Fruit fly (Drosophila melanogaster) whole organism, prepupa: ENCODE results near the gene ScsbetaA.

Experiments used
- Blimp-1 ChIP-seq: fragments of 200-800 bp; sonication (Bioruptor generic); optimal IDR thresholded peaks from 3 replicates; lab custom pipeline; 2017; ENCODE audit warnings: missing biosample characterization, missing genetic modification characterization, mild to moderate bottlenecking, moderate library complexity, missing genetic modification reagents
- CG10669 ChIP-seq: fragments of 200-800 bp; sonication (Bioruptor generic); optimal IDR thresholded peaks from 3 replicates; lab custom pipeline; 2018; ENCODE audit warnings: missing biosample characterization, mild to moderate bottlenecking, missing genetic modification characterization, moderate library complexity
- CG11294 ChIP-seq: fragments of 200-800 bp; sonication (Bioruptor generic); IDR thresholded peaks from 2 replicates; pipeline ENCODE4 v1.3.6; 2022; ENCODE audit warnings: missing biosample characterization, missing genetic modification characterization
- CG11762 ChIP-seq: fragments of 200-800 bp; sonication (Bioruptor generic); optimal IDR thresholded peaks from 3 replicates; lab custom pipeline; 2016; ENCODE audit warnings: missing biosample characterization, missing genetic modification characterization; ENCODE audit not compliant: insufficient read depth
- CG11902 ChIP-seq: fragments of 200-800 bp; sonication (Bioruptor generic); optimal IDR thresholded peaks from 3 replicates; lab custom pipeline; 2016; ENCODE audit warnings: missing biosample characterization, missing genetic modification characterization
- CG15336 ChIP-seq: fragments of 200-800 bp; sonication (Bioruptor generic); IDR thresholded peaks from 2 replicates; pipeline ENCODE4 v1.3.6; 2022; ENCODE audit warnings: missing biosample characterization, missing genetic modification characterization
- CG16779 ChIP-seq: fragments of 200-800 bp; sonication (Bioruptor generic); optimal IDR thresholded peaks from 3 replicates; lab custom pipeline; 2017; ENCODE audit warnings: missing biosample characterization, mild to moderate bottlenecking, missing genetic modification characterization
- CG31627 ChIP-seq: fragments of 200-800 bp; sonication (Bioruptor generic); optimal IDR thresholded peaks from 3 replicates; lab custom pipeline; 2016; ENCODE audit warnings: missing biosample characterization, missing genetic modification characterization
- CG32006 ChIP-seq: fragments of 200-800 bp; sonication (Bioruptor generic); optimal IDR thresholded peaks from 3 replicates; lab custom pipeline; 2017; ENCODE audit warnings: missing biosample characterization, mild to moderate bottlenecking, missing genetic modification characterization
- CG34406 ChIP-seq: fragments of 200-800 bp; sonication (Bioruptor generic); optimal IDR thresholded peaks from 3 replicates; lab custom pipeline; 2016; ENCODE audit warnings: missing biosample characterization, missing genetic modification characterization
- CG3919 ChIP-seq: fragments of 200-800 bp; sonication (Bioruptor generic); optimal IDR thresholded peaks from 3 replicates; lab custom pipeline; 2016; ENCODE audit warnings: missing biosample characterization, missing genetic modification characterization
- CG6276 ChIP-seq: fragments of 200-800 bp; sonication (Bioruptor generic); optimal IDR thresholded peaks from 2 replicates; lab custom pipeline; 2017; ENCODE audit warnings: missing biosample characterization, mild to moderate bottlenecking, missing genetic modification characterization
- CG6792 ChIP-seq: fragments of 200-800 bp; sonication (Bioruptor generic); optimal IDR thresholded peaks from 3 replicates; lab custom pipeline; 2016; ENCODE audit warnings: missing biosample characterization, missing genetic modification characterization
- CG6808 ChIP-seq: fragments of 200-800 bp; sonication (Bioruptor generic); optimal IDR thresholded peaks from 3 replicates; lab custom pipeline; 2017; ENCODE audit warnings: missing biosample characterization, missing genetic modification characterization, mild to moderate bottlenecking, moderate library complexity, missing genetic modification reagents
- CG6854 ChIP-seq: fragments of 200-800 bp; sonication (Bioruptor generic); optimal IDR thresholded peaks from 2 replicates; lab custom pipeline; 2017; ENCODE audit warnings: missing biosample characterization, mild to moderate bottlenecking, missing genetic modification characterization
- CG8119 ChIP-seq: fragments of 200-800 bp; sonication (Bioruptor generic); IDR thresholded peaks from 3 replicates; pipeline ENCODE4 v1.3.6; 2022; ENCODE audit warnings: missing biosample characterization, missing genetic modification characterization
- CG8319 ChIP-seq: fragments of 200-800 bp; sonication (Bioruptor generic); optimal IDR thresholded peaks from 3 replicates; lab custom pipeline; 2016; ENCODE audit warnings: missing biosample characterization, missing genetic modification characterization
- CG8632 ChIP-seq: fragments of 200-800 bp; sonication (Bioruptor generic); optimal IDR thresholded peaks from 3 replicates; lab custom pipeline; 2016; ENCODE audit warnings: missing biosample characterization, missing genetic modification characterization
- CG9139 ChIP-seq: fragments of 200-800 bp; sonication (Bioruptor generic); optimal IDR thresholded peaks from 3 replicates; lab custom pipeline; 2017; ENCODE audit warnings: missing biosample characterization, mild to moderate bottlenecking, missing genetic modification characterization
- Eip78C ChIP-seq: fragments of 200-800 bp; sonication (Bioruptor generic); peaks from one replicate; lab custom pipeline; 2016; ENCODE audit warnings: missing biosample characterization, missing genetic modification characterization
- Eip93F ChIP-seq: fragments of 200-800 bp; sonication (Bioruptor generic); optimal IDR thresholded peaks from 2 replicates; lab custom pipeline; 2016; ENCODE audit warnings: missing biosample characterization, mild to moderate bottlenecking, missing genetic modification characterization
- Ets96B ChIP-seq: fragments of 200-800 bp; optimal IDR thresholded peaks from 2 replicates; lab custom pipeline; 2019; ENCODE audit warnings: missing biosample characterization, mild to moderate bottlenecking, missing genetic modification characterization, moderate library complexity
- Hr38 ChIP-seq: sonication (Bioruptor generic); optimal IDR thresholded peaks from 2 replicates; lab custom pipeline; 2016; ENCODE audit warnings: missing biosample characterization, missing genetic modification characterization
- Hr39 ChIP-seq: fragments of 200-800 bp; sonication (Bioruptor generic); optimal IDR thresholded peaks from 2 replicates; lab custom pipeline; 2016; ENCODE audit warnings: missing biosample characterization, missing genetic modification characterization
- Hr4 ChIP-seq: fragments of 200-800 bp; sonication (Bioruptor generic); optimal IDR thresholded peaks from 3 replicates; lab custom pipeline; 2016; ENCODE audit warnings: missing biosample characterization, missing genetic modification characterization
- Lpt ChIP-seq: fragments of 200-800 bp; sonication (Bioruptor generic); optimal IDR thresholded peaks from 3 replicates; lab custom pipeline; 2016; ENCODE audit warnings: missing biosample characterization, missing genetic modification characterization
- Met ChIP-seq: fragments of 200-800 bp; sonication (Bioruptor generic); optimal IDR thresholded peaks from 3 replicates; lab custom pipeline; 2016; ENCODE audit warnings: missing biosample characterization, missing genetic modification characterization
- OdsH ChIP-seq: fragments of 200-800 bp; sonication (Bioruptor generic); optimal IDR thresholded peaks from 3 replicates; lab custom pipeline; 2016; ENCODE audit warnings: missing biosample characterization, missing genetic modification characterization
- Sox15 ChIP-seq: fragments of 200-800 bp; sonication (Bioruptor generic); optimal IDR thresholded peaks from 3 replicates; lab custom pipeline; 2016; ENCODE audit warnings: missing biosample characterization, missing genetic modification characterization
- achi ChIP-seq: fragments of 200-800 bp; sonication (Bioruptor generic); optimal IDR thresholded peaks from 3 replicates; lab custom pipeline; 2016; ENCODE audit warnings: missing biosample characterization, missing genetic modification characterization
- cyc ChIP-seq: fragments of 200-800 bp; sonication (Bioruptor generic); optimal IDR thresholded peaks from 3 replicates; lab custom pipeline; 2016; ENCODE audit warnings: missing biosample characterization, missing genetic modification characterization
- dac ChIP-seq: fragments of 200-800 bp; sonication (Bioruptor generic); optimal IDR thresholded peaks from 2 replicates; lab custom pipeline; 2017; ENCODE audit warnings: missing biosample characterization, mild to moderate bottlenecking, missing genetic modification characterization
- dsx ChIP-seq: fragments of 200-800 bp; optimal IDR thresholded peaks from 3 replicates; lab custom pipeline; 2019; ENCODE audit warnings: missing biosample characterization, mild to moderate bottlenecking, missing genetic modification characterization, moderate library complexity; ENCODE audit not compliant: poor library complexity, severe bottlenecking
- eg ChIP-seq: fragments of 200-800 bp; sonication (Bioruptor generic); IDR thresholded peaks from 3 replicates; pipeline ENCODE4 v1.3.6; 2022; ENCODE audit warnings: missing biosample characterization, missing genetic modification characterization
- esn ChIP-seq: fragments of 200-800 bp; sonication (Bioruptor generic); optimal IDR thresholded peaks from 2 replicates; lab custom pipeline; 2016; ENCODE audit warnings: missing biosample characterization, mild to moderate bottlenecking, missing genetic modification characterization, moderate library complexity
- fd59A ChIP-seq: fragments of 200-800 bp; sonication (Bioruptor generic); optimal IDR thresholded peaks from 2 replicates; lab custom pipeline; 2017; ENCODE audit warnings: missing biosample characterization, mild to moderate bottlenecking, missing genetic modification characterization, missing genetic modification reagents
- fd85E ChIP-seq: fragments of 200-800 bp; sonication (Bioruptor generic); optimal IDR thresholded peaks from 3 replicates; lab custom pipeline; 2016; ENCODE audit warnings: missing biosample characterization, missing genetic modification characterization
- fkh ChIP-seq: fragments of 200-800 bp; sonication (Bioruptor generic); optimal IDR thresholded peaks from 3 replicates; lab custom pipeline; 2017; ENCODE audit warnings: missing biosample characterization, mild to moderate bottlenecking, missing genetic modification characterization, moderate library complexity
- lz ChIP-seq: fragments of 200-800 bp; sonication (Bioruptor generic); optimal IDR thresholded peaks from 3 replicates; lab custom pipeline; 2016; ENCODE audit warnings: missing biosample characterization, missing genetic modification characterization
- net ChIP-seq: fragments of 200-800 bp; sonication (Bioruptor generic); optimal IDR thresholded peaks from 3 replicates; lab custom pipeline; 2016; ENCODE audit warnings: missing biosample characterization, missing genetic modification characterization
- pdm3 ChIP-seq: fragments of 200-800 bp; sonication (Bioruptor generic); optimal IDR thresholded peaks from 3 replicates; lab custom pipeline; 2016; ENCODE audit warnings: missing biosample characterization, missing genetic modification characterization
- salr ChIP-seq, 2 experiments: fragments of 200-800 bp; sonication (Bioruptor generic); optimal IDR thresholded peaks; 3 replicates each; lab custom pipeline; 2016 to 2018; ENCODE audit warnings: missing biosample characterization in 2 of 2, missing genetic modification characterization in 2 of 2, mild to moderate bottlenecking in 1 of 2
- spab ChIP-seq: fragments of 200-800 bp; sonication (Bioruptor generic); optimal IDR thresholded peaks from 2 replicates; lab custom pipeline; 2017; ENCODE audit warnings: missing biosample characterization, mild to moderate bottlenecking, missing genetic modification characterization, missing genetic modification reagents
- ss ChIP-seq, 2 experiments: fragments of 200-800 bp; sonication (Bioruptor generic); optimal IDR thresholded peaks; 2 replicates in 1 of 2; 3 replicates in 1 of 2; lab custom pipeline; 2017 to 2018; ENCODE audit warnings: mild to moderate bottlenecking in 2 of 2, missing biosample characterization in 2 of 2, missing genetic modification characterization in 2 of 2, moderate library complexity in 1 of 2
- svp ChIP-seq: fragments of 200-800 bp; sonication (Bioruptor generic); peaks from one replicate; lab custom pipeline; 2016; ENCODE audit warnings: missing biosample characterization, missing genetic modification characterization
- topi ChIP-seq: fragments of 200-800 bp; sonication (Bioruptor generic); optimal IDR thresholded peaks from 3 replicates; lab custom pipeline; 2016; ENCODE audit warnings: missing biosample characterization, missing genetic modification characterization

The ScsbetaA gene

DNA sequence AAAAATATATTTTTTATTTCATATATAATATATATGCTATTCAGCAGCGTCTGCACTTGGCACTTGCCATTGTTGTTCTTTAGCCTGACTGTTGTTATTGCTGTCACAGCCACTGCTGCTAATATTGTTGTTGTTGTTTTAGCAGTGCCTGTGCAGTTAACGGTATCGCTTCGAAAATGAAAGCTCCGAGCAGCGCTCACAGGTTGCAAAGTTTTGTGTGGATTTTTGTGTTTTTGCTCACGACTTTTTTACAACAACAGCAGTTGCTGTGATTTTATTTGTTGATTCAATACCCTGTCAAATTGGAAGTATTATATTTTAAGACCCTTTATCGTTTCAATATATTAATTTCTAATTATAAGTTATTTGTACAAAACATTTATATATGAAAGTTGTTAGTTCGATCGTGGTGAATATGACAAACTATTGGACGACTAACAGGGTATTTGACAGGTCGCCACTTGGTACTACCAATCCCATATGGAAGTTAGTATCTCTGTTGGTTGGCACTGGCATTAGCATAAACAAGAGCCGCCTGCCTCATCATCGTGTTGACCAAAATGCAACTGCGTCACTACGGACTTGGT, 25.3 kb downstream of the ScsbetaA start (continued):
- no peak for TF ChIP-seq spab (GFP tag; lab: Kevin White, UChicago)
- no peak for TF ChIP-seq CG8632 (GFP tag; lab: Kevin White, UChicago)
- TF ChIP-seq Ets96B, result no peak
- TF ChIP-seq CG3919 (GFP tag; lab: Kevin White, UChicago), result no peak
- TF ChIP-seq Eip78C (GFP tag; lab: Kevin White, UChicago), result peak; percentile 16
- no peak for TF ChIP-seq Met
- peak; percentile 65; the same call in 1 of the 3 replicates for TF ChIP-seq CG8119 (GFP tag; lab: Robert Waterston, UW)
- peak; percentile 17 for TF ChIP-seq esn (GFP tag; lab: Kevin White, UChicago)
- TF ChIP-seq topi, result no peak
- TF ChIP-seq CG15336 (GFP tag; lab: Robert Waterston, UW), result peak; percentile 62
- peak; percentile 81 for TF ChIP-seq CG32006
- TF ChIP-seq Sox15 (GFP tag; lab: Kevin White, UChicago), result no peak
- no peak for TF ChIP-seq pdm3 (GFP tag; lab: Kevin White, UChicago)
- TF ChIP-seq lz, result no peak
- TF ChIP-seq CG10669, result no peak
- TF ChIP-seq Hr4 (GFP tag; lab: Kevin White, UChicago), result peak; percentile 54
- no peak for TF ChIP-seq CG9139 (GFP tag; lab: Kevin White, UChicago)
- TF ChIP-seq dac (GFP tag; lab: Kevin White, UChicago), result peak; percentile 29
- TF ChIP-seq CG34406 (GFP tag; lab: Kevin White, UChicago), result peak; percentile 18
- no peak for TF ChIP-seq achi
- peak; percentile 21 for TF ChIP-seq CG6276
- TF ChIP-seq cyc, result no peak
- TF ChIP-seq CG16779 (tag; lab: Kevin White, UChicago), result no peak
- no peak for TF ChIP-seq CG11762
- TF ChIP-seq svp (GFP tag; lab: Kevin White, UChicago), result peak; percentile 63
- no peak for TF ChIP-seq Lpt (GFP tag; lab: Kevin White, UChicago)
- no peak for TF ChIP-seq CG8319 (GFP tag; lab: Kevin White, UChicago)
- no peak for TF ChIP-seq CG31627
- no peak for TF ChIP-seq CG6792
- TF ChIP-seq Hr38 (GFP tag; lab: Kevin White, UChicago), result no peak
- TF ChIP-seq Eip93F (GFP tag; lab: Kevin White, UChicago), result no peak
- TF ChIP-seq CG6854, result no peak
- no peak for TF ChIP-seq CG11294 (GFP tag; lab: Robert Waterston, UW)

DNA sequence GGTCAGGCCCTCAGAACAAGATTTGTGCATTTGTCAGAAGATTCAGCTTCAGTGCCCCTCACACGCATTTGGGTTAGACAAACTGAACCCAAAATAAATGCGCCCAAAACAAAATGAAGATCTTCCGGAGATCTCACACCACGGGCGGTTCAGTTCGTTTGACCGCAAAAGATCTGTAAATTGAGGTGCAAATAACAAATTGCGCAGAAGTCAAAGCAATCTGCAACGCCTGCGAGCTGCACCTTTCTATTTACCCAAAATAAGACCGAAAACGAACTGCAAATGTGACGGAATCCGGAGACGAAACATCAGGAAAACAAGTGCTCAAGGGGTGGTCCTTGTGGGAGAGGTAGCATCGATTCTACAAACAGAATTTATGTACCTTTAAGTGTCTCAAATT, 27.0 kb downstream of the ScsbetaA start:
- TF ChIP-seq CG11294 (GFP tag; lab: Robert Waterston, UW) (no peak), CG34406 (GFP tag; lab: Kevin White, UChicago) (no peak), CG6792 (no peak), OdsH (GFP tag; lab: Kevin White, UChicago) (no peak), cyc (no peak), Hr39 (no peak), topi (no peak), fd85E (GFP tag; lab: Kevin White, UChicago) (no peak), Blimp-1 (GFP tag; lab: Kevin White, UChicago) (no peak), CG32006 (no peak), dsx (no peak), CG31627 (no peak), CG8632 (GFP tag; lab: Kevin White, UChicago) (no peak), fd59A (GFP tag; lab: Kevin White, UChicago) (no peak), Met (no peak), CG15336 (GFP tag; lab: Robert Waterston, UW) (no peak)

DNA sequence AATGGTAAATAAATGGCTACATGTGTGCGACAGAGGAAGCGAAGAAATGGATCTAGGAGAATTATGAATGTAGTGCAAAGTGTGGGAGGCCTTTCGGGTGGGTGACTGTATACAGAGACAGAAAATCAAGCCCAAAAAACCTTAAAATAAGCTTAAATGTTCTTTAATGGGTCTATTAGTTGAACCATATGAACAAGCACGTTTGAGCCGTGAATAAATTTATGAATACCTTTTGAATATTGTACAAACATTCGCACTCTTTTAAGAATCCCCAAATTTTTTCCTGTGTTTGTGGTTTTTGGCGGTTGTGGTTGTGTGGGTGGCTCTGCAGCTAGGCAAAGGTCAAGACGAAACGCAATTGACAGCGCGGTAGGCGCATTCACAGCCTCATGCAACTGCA, 28.1 kb downstream of the ScsbetaA start:
- TF ChIP-seq Hr39 (no peak), Eip93F (GFP tag; lab: Kevin White, UChicago) (no peak), fkh (GFP tag; lab: Kevin White, UChicago) (no peak), Ets96B (no peak), ss (GFP tag; optimal IDR thresholded peaks at IDR 0.05; lab: Kevin White, UChicago) (no peak), CG11294 (GFP tag; lab: Robert Waterston, UW) (no peak), salr (GFP tag; optimal IDR thresholded peaks at IDR 0.05; lab: Kevin White, UChicago) (peak in 1 of 2 experiments; percentile 10), lz (no peak), CG8319 (GFP tag; lab: Kevin White, UChicago) (no peak), CG6808 (no peak), CG34406 (GFP tag; lab: Kevin White, UChicago) (no peak), Eip78C (GFP tag; lab: Kevin White, UChicago) (no peak), CG10669 (no peak), net (no peak), CG9139 (GFP tag; lab: Kevin White, UChicago) (no peak), eg (peak; percentile 59), CG6792 (no peak), Sox15 (GFP tag; lab: Kevin White, UChicago) (no peak), Hr4 (GFP tag; lab: Kevin White, UChicago) (peak; percentile 2), CG11902 (GFP tag; lab: Kevin White, UChicago) (no peak), CG6276 (no peak), fd85E (GFP tag; lab: Kevin White, UChicago) (no peak), CG3919 (GFP tag; lab: Kevin White, UChicago) (no peak), OdsH (GFP tag; lab: Kevin White, UChicago) (no peak), dsx (no peak)
